Fruit fly (Drosophila melanogaster): ENCODE results near the gene Stt3A.

Stt3A gene

dm6 chrX:21080335-21080734 is 26.6 kb upstream of the Stt3A start:
- TF ChIP-seq CG32767 (GFP tag; IDR thresholded peaks at IDR 0.05) (0 out of 2 replicates have a peak, but pooled peaks have one; percentile 25), kah (GFP tag; optimal IDR thresholded peaks at IDR 0.05) (no peak), stwl (tag; optimal IDR thresholded peaks at IDR 0.05) (peak; percentile 70), inv (GFP tag; IDR thresholded peaks at IDR 0.05; ENCODE audit: partially characterized antibody) (no peak), CG8290 (GFP tag; optimal IDR thresholded peaks at IDR 0.05) (no peak), CG8290 (tag; optimal IDR thresholded peaks at IDR 0.05) (peak in 1 of 2 experiments; percentile 0), CG2199 (GFP tag; IDR thresholded peaks at IDR 0.05) (peak; percentile 15; the same call in 1 of the 3 replicates), onecut (GFP tag; IDR thresholded peaks at IDR 0.05) (no peak), gfzf (GFP tag; optimal IDR thresholded peaks at IDR 0.05) (peak; percentile 13), CG10321 (GFP tag; IDR thresholded peaks at IDR 0.05) (peak; percentile 67; the same call in 1 of the 2 replicates)

dm6 chrX:21074329-21074708 is 20.6 kb upstream of the Stt3A start:
- TF ChIP-seq CG7839 (tag; optimal IDR thresholded peaks at IDR 0.05) (peak; percentile 27), CG14667 (GFP tag; IDR thresholded peaks at IDR 0.05) (no peak), CG2120 (GFP tag; optimal IDR thresholded peaks at IDR 0.05) (peak; percentile 42), sens (GFP tag) (peak; percentile 51), Usf (GFP tag; optimal IDR thresholded peaks at IDR 0.05) (no peak), CG3995 (GFP tag; optimal IDR thresholded peaks at IDR 0.05) (no peak), CG7928 (GFP tag; optimal IDR thresholded peaks at IDR 0.05) (no peak), lab (GFP tag; optimal IDR thresholded peaks at IDR 0.05) (peak; percentile 32), CG30403 (GFP tag; optimal IDR thresholded peaks at IDR 0.05) (peak; percentile 4), Lhr (GFP tag; optimal IDR thresholded peaks at IDR 0.05) (no peak), CG1024 (GFP tag; IDR thresholded peaks at IDR 0.05) (no peak), bab2 (GFP tag; optimal IDR thresholded peaks at IDR 0.05) (no peak), zf30C (GFP tag; optimal IDR thresholded peaks at IDR 0.05) (no peak), CG6272 (GFP tag; IDR thresholded peaks at IDR 0.05) (no peak), toy (GFP tag; IDR thresholded peaks at IDR 0.05) (no peak), CG6689 (GFP tag; IDR thresholded peaks at IDR 0.05) (no peak), CkIIα-i1 (GFP tag; IDR thresholded peaks at IDR 0.05) (no peak), Hsf (GFP tag; optimal IDR thresholded peaks at IDR 0.05) (no peak), bsh (GFP tag; optimal IDR thresholded peaks at IDR 0.05) (peak in 1 of 2 experiments; percentile 13), slbo (GFP tag; IDR thresholded peaks at IDR 0.05) (peak; percentile 21), HLH3B (GFP tag; IDR thresholded peaks at IDR 0.05) (no peak), gro (GFP tag; optimal IDR thresholded peaks at IDR 0.05) (no peak), Bteb2 (GFP tag; optimal IDR thresholded peaks at IDR 0.05) (no peak), CG3407 (GFP tag; optimal IDR thresholded peaks at IDR 0.05) (no peak), CG13123 (GFP tag; optimal IDR thresholded peaks at IDR 0.05) (no peak), Drgx (GFP tag; IDR thresholded peaks at IDR 0.05) (peak; percentile 85), gem (tag; optimal IDR thresholded peaks at IDR 0.05) (peak; percentile 28), Hand (GFP tag; optimal IDR thresholded peaks at IDR 0.05) (no peak), Ptx1 (GFP tag; IDR thresholded peaks at IDR 0.05) (peak; percentile 19; the same call in 1 of the 2 replicates), sob (GFP tag; IDR thresholded peaks at IDR 0.05) (0 out of 2 replicates have a peak, but pooled peaks have one; percentile 21), Oli (tag; optimal IDR thresholded peaks at IDR 0.05) (no peak), Hr51 (GFP tag; optimal IDR thresholded peaks at IDR 0.05) (no peak), CG10366 (GFP tag; IDR thresholded peaks at IDR 0.05) (no peak), Dip3 (GFP tag; optimal IDR thresholded peaks at IDR 0.05) (peak; percentile 26), mam (GFP tag; optimal IDR thresholded peaks at IDR 0.05) (peak; percentile 2), CG42726 (GFP tag; IDR thresholded peaks at IDR 0.05; ENCODE audit: partially characterized antibody) (no peak), row (GFP tag; IDR thresholded peaks at IDR 0.05) (peak; percentile 37; the same call in 1 of the 3 replicates), Ets65A (GFP tag) (peak; percentile 90), Dfd (GFP tag; optimal IDR thresholded peaks at IDR 0.05) (no peak), fd3F (GFP tag; optimal IDR thresholded peaks at IDR 0.05) (no peak), Awh (GFP tag; IDR thresholded peaks at IDR 0.05) (no peak)
